Worm (Caenorhabditis elegans) whole organism, mixed stage, embryonic: Measurements from ENCODE around the gene mdt-4.
"Not testable (repeated sequence)": the region's sequence is repeated elsewhere in the genome, so short reads cannot be mapped to it uniquely, and the experiment has no call there.

Experiments used
- M03D4.4 ChIP-seq: sonication (generic microtip); optimal IDR thresholded peaks from 2 replicates; lab custom pipeline; 2017; ENCODE audit warnings: mild to moderate bottlenecking, missing genetic modification characterization, missing compliant biosample characterization
- bed-3 ChIP-seq: fragments of 200-800 bp; sonication (Bioruptor generic); optimal IDR thresholded peaks from 3 replicates; lab custom pipeline; 2018; ENCODE audit warnings: mild to moderate bottlenecking, missing genetic modification characterization, moderate library complexity, missing compliant biosample characterization
- blmp-1 ChIP-seq: fragments of 150-350 bp; optimal IDR thresholded peaks from 2 replicates; lab custom pipeline; 2014; ENCODE audit warnings: missing biosample characterization, missing genetic modification characterization
- ceh-39 ChIP-seq: fragments of 150-350 bp; optimal IDR thresholded peaks from 2 replicates; lab custom pipeline; 2014; ENCODE audit warnings: missing biosample characterization, missing genetic modification characterization
- ceh-83 ChIP-seq: fragments of 200-800 bp; sonication (Bioruptor generic); optimal IDR thresholded peaks from 2 replicates; lab custom pipeline; 2018; ENCODE audit warnings: mild to moderate bottlenecking, missing genetic modification characterization, missing compliant biosample characterization
- ces-1 ChIP-seq: fragments of 150-350 bp; optimal IDR thresholded peaks from 2 replicates; lab custom pipeline; 2014; ENCODE audit warnings: missing biosample characterization, missing genetic modification reagents, missing genetic modification characterization
- cnd-1 ChIP-seq: fragments of 200-800 bp; sonication (Bioruptor generic); optimal IDR thresholded peaks from 2 replicates; lab custom pipeline; 2018; ENCODE audit warnings: mild to moderate bottlenecking, missing genetic modification characterization, missing compliant biosample characterization
- drap-1 ChIP-seq: fragments of 200-800 bp; sonication (Bioruptor generic); optimal IDR thresholded peaks from 3 replicates; lab custom pipeline; 2018; ENCODE audit warnings: mild to moderate bottlenecking, missing genetic modification characterization, missing compliant biosample characterization
- elt-1 ChIP-seq: sonication (generic microtip); optimal IDR thresholded peaks from 2 replicates; lab custom pipeline; 2017; ENCODE audit warnings: missing genetic modification characterization, mild to moderate bottlenecking, missing compliant biosample characterization, antibody characterized with exemption, moderate library complexity, borderline replicate concordance; ENCODE audit not compliant: insufficient read depth
- elt-3 ChIP-seq: fragments of 150-350 bp; optimal IDR thresholded peaks from 2 replicates; lab custom pipeline; 2014; ENCODE audit warnings: missing biosample characterization, missing genetic modification characterization
- ham-2 ChIP-seq: fragments of 200-800 bp; sonication (Bioruptor generic); optimal IDR thresholded peaks from 2 replicates; lab custom pipeline; 2018; ENCODE audit warnings: mild to moderate bottlenecking, missing genetic modification characterization, missing compliant biosample characterization
- hlh-1 ChIP-seq: fragments of 150-350 bp; optimal IDR thresholded peaks from 2 replicates; lab custom pipeline; 2014; ENCODE audit warnings: missing biosample characterization, missing genetic modification reagents, missing genetic modification characterization
- lin-13 ChIP-seq: fragments of 150-350 bp; optimal IDR thresholded peaks from 2 replicates; lab custom pipeline; 2014; ENCODE audit warnings: missing biosample characterization, missing genetic modification characterization
- lin-32 ChIP-seq: fragments of 200-800 bp; sonication (Bioruptor generic); optimal IDR thresholded peaks from 2 replicates; lab custom pipeline; 2018; ENCODE audit warnings: mild to moderate bottlenecking, missing genetic modification characterization, missing compliant biosample characterization
- lsy-2 ChIP-seq: fragments of 150-350 bp; optimal IDR thresholded peaks from 2 replicates; lab custom pipeline; 2014; ENCODE audit warnings: missing biosample characterization, missing genetic modification characterization
- mab-5 ChIP-seq: fragments of 150-350 bp; optimal IDR thresholded peaks from 2 replicates; lab custom pipeline; 2014; ENCODE audit warnings: missing biosample characterization, missing genetic modification characterization
- mep-1 ChIP-seq: fragments of 150-350 bp; optimal IDR thresholded peaks from 2 replicates; lab custom pipeline; 2017; ENCODE audit warnings: missing biosample characterization, missing genetic modification reagents, missing genetic modification characterization, inconsistent platforms
- mls-2 ChIP-seq: sonication (generic microtip); optimal IDR thresholded peaks from 2 replicates; lab custom pipeline; 2016; ENCODE audit warnings: mild to moderate bottlenecking, missing genetic modification characterization, moderate library complexity, missing compliant biosample characterization
- nhr-2 ChIP-seq: fragments of 150-350 bp; optimal IDR thresholded peaks from 2 replicates; lab custom pipeline; 2014; ENCODE audit warnings: missing biosample characterization, missing genetic modification characterization
- nhr-237 ChIP-seq: fragments of 150-350 bp; optimal IDR thresholded peaks from 2 replicates; lab custom pipeline; 2014; ENCODE audit warnings: missing biosample characterization, missing genetic modification characterization
- nhr-28 ChIP-seq: fragments of 150-350 bp; optimal IDR thresholded peaks from 2 replicates; lab custom pipeline; 2014; ENCODE audit warnings: missing biosample characterization, missing genetic modification characterization
- nhr-76 ChIP-seq: sonication (generic microtip); optimal IDR thresholded peaks from 2 replicates; lab custom pipeline; 2017; ENCODE audit warnings: missing biosample characterization, missing genetic modification characterization
- pha-4 ChIP-seq: fragments of 150-350 bp; optimal IDR thresholded peaks from 2 replicates; lab custom pipeline; 2018; ENCODE audit warnings: missing biosample characterization, missing genetic modification reagents, missing genetic modification characterization
- sem-2 ChIP-seq: fragments of 200-800 bp; sonication (Bioruptor generic); optimal IDR thresholded peaks from 2 replicates; lab custom pipeline; 2018; ENCODE audit warnings: mild to moderate bottlenecking, missing genetic modification characterization, missing compliant biosample characterization
- snpc-4 ChIP-seq: fragments of 150-350 bp; optimal IDR thresholded peaks from 2 replicates; lab custom pipeline; 2014; ENCODE audit warnings: missing biosample characterization, missing genetic modification characterization
- sptf-1 ChIP-seq: sonication (generic microtip); optimal IDR thresholded peaks from 2 replicates; lab custom pipeline; 2017; ENCODE audit warnings: mild to moderate bottlenecking, missing genetic modification characterization, moderate library complexity, missing compliant biosample characterization
- unc-120 ChIP-seq: sonication (generic microtip); optimal IDR thresholded peaks from 2 replicates; lab custom pipeline; 2017; ENCODE audit warnings: missing genetic modification characterization, missing compliant biosample characterization; ENCODE audit not compliant: poor library complexity, severe bottlenecking
- unc-39 ChIP-seq: fragments of 150-350 bp; optimal IDR thresholded peaks from 2 replicates; lab custom pipeline; 2014; ENCODE audit warnings: missing biosample characterization, missing genetic modification characterization
- unc-62 ChIP-seq: fragments of 150-350 bp; optimal IDR thresholded peaks from 2 replicates; lab custom pipeline; 2014; ENCODE audit warnings: missing biosample characterization, missing genetic modification reagents, missing genetic modification characterization
- zip-8 ChIP-seq: fragments of 150-350 bp; optimal IDR thresholded peaks from 2 replicates; lab custom pipeline; 2014; ENCODE audit warnings: missing biosample characterization, missing genetic modification characterization
- ztf-11 ChIP-seq: fragments of 150-350 bp; optimal IDR thresholded peaks from 2 replicates; lab custom pipeline; 2014; ENCODE audit warnings: missing biosample characterization, missing genetic modification characterization

Gene mdt-4

ce11 chrII:4937743-4938142 lies 6.0 kb downstream of the mdt-4 start, which contains the start of gene ZK546.4:
Gene ZK546.4 (plus strand): TSS chrII:4938043.
- TF ChIP-seq snpc-4 (tag; lab: Kevin White, UChicago): no peak
- TF ChIP-seq lin-13 (tag; lab: Kevin White, UChicago): no peak
- no peak for TF ChIP-seq cnd-1
- no peak for TF ChIP-seq lin-32 (GFP tag; lab: Kevin White, UChicago)
- TF ChIP-seq elt-1 (tag; lab: Kevin White, UChicago): no peak
- no peak for TF ChIP-seq unc-120 (tag; lab: Kevin White, UChicago)
- no peak for TF ChIP-seq nhr-28 (tag; lab: Kevin White, UChicago)
- TF ChIP-seq ztf-11: no peak
- TF ChIP-seq ceh-83: no peak
- TF ChIP-seq bed-3 (GFP tag; lab: Kevin White, UChicago): no peak
- TF ChIP-seq zip-8 (tag; lab: Kevin White, UChicago): no peak
- TF ChIP-seq, all 35 proteins: peak for 0

ce11 chrII:4935518-4935917 lies 8.2 kb downstream of the mdt-4 start, which contains the start of gene ZK546.5:
Gene ZK546.5 (plus strand): TSS chrII:4935818.
- TF ChIP-seq ztf-11: no peak
- TF ChIP-seq ceh-39 (tag; lab: Kevin White, UChicago): peak; percentile 39
- peak; percentile 71 for TF ChIP-seq ces-1

DNA sequence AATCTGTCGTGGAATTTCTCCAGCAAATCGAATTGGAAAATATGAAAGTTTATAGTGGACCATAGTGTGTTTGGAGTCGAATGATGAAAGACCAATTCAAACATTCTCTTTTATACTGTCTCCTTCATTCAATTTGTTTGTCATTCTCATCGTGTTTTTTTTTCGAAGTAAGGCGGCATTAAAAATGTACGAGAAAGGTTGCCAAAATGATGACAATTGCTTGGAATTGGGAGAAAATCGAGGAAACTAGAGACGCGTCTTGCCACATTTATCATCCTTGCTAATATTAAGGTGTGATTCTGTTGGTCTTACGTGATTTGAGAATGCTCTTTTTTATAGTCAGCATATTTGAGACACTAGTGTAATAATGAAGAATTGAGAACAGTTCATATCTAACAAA lies 8.8 kb downstream of the mdt-4 start, which contains the start of gene gst-30:
Gene gst-30 (minus strand): TSS at position 101 of the 400 bp plus-strand sequence.
- TF ChIP-seq ceh-39 (tag; lab: Kevin White, UChicago) (no peak), pha-4 (tag; lab: Kevin White, UChicago) (no peak), nhr-237 (tag; lab: Kevin White, UChicago) (no peak), zip-8 (tag; lab: Kevin White, UChicago) (no peak), mls-2 (tag; lab: Kevin White, UChicago) (no peak), unc-39 (tag; lab: Kevin White, UChicago) (no peak), unc-62 (GFP tag; lab: Kevin White, UChicago) (no peak), snpc-4 (tag; lab: Kevin White, UChicago) (no peak), mep-1 (no peak)

DNA sequence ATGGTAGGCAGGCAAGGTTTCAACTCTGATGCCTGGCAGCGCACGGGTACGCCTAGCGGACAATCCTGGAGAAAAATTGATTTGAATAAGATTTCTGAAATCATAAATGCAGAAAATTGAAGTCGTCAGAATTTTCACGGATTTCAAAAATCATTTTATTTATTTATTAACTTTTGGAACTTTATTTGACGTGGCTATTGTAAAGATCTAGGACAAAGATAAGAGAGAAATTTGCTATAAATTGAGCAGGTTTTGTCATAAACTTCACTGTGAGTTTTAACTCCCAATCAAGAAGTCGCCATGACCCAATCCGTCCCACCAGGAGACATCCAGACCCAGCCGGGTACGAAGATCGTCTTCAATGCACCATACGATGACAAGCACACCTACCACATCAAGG lies 11.0 kb downstream of the mdt-4 start, which contains the start of gene msp-152:
Gene msp-152 (plus strand): TSS at position 301 of the 400 bp plus-strand sequence.
- TF ChIP-seq nhr-28, blmp-1, M03D4.4 (tag; lab: Kevin White, UChicago): not testable (repeated sequence)
- TF ChIP-seq, all 35 proteins: peak for 0; not testable (repeated sequence) for 35

DNA sequence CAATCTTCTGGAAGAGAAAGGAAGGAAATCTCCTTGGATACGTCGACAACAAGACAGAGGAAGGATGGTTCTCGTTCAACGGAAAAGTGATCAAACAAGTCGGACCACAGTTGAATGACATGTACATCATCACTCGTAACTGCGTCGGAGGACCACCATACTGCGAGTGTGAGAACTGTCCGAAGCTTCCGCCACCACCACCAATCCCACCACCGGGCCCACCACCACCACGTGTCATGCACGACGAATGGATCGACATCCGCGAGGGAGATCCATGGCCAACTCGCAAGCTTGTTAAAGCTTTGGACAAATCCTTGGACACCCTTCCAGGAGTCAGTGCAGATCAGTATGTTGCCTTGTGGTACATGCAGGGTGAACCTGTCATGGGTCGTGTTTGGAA lies 12.5 kb downstream of the mdt-4 start:
- TF ChIP-seq sptf-1 (tag; lab: Kevin White, UChicago): no peak
- no peak for TF ChIP-seq lsy-2 (tag; lab: Kevin White, UChicago)
- no peak for TF ChIP-seq blmp-1 (tag; lab: Kevin White, UChicago)
- no peak for TF ChIP-seq cnd-1

DNA sequence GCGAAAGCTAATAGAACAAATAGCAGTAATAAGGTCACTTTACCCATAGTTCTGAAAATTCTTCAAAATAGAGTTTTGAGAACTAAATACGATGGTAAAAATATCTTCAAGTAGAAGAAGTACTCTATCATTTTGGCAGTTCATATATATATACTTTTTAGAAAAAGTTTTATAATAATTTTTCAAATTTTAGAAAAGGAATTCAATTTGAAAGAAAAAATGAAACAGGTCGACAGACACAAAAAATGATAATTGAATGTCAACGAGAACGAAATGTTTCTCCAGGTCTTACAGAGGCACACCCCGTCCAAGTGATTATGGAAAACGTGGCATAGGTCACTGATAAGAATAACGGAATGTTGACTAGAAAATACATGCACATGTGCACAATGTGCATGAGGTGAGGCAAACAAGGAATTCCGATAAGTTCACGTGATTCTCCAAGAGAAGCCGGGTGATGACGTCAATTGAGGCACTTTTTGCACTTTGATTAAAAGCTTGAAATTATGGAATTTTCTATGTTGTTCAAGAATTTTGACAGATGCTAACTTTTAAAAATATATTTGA lies 18.5 kb downstream of the mdt-4 start, which contains the start of gene aagr-2:
Gene aagr-2 (minus strand): TSS at position 51 of the 567 bp plus-strand sequence.
- TF ChIP-seq ceh-39 (tag; lab: Kevin White, UChicago) (no peak), nhr-28 (tag; lab: Kevin White, UChicago) (no peak), ceh-83 (no peak), nhr-76 (no peak), unc-120 (tag; lab: Kevin White, UChicago) (no peak), drap-1 (GFP tag; lab: Kevin White, UChicago) (no peak), bed-3 (GFP tag; lab: Kevin White, UChicago) (no peak), M03D4.4 (tag; lab: Kevin White, UChicago) (no peak), ces-1 (no peak)

- TF ChIP-seq drap-1 (GFP tag; lab: Kevin White, UChicago): no peak
- TF ChIP-seq mab-5 (tag; lab: Kevin White, UChicago): no peak
- TF ChIP-seq unc-120 (tag; lab: Kevin White, UChicago): no peak
- no peak for TF ChIP-seq ham-2 (GFP tag; lab: Kevin White, UChicago)
- TF ChIP-seq sem-2 (GFP tag; lab: Kevin White, UChicago): no peak
- no peak for TF ChIP-seq zip-8 (tag; lab: Kevin White, UChicago)
- TF ChIP-seq unc-62 (GFP tag; lab: Kevin White, UChicago): no peak
- no peak for TF ChIP-seq snpc-4 (tag; lab: Kevin White, UChicago)
- TF ChIP-seq lsy-2 (tag; lab: Kevin White, UChicago): no peak
- no peak for TF ChIP-seq hlh-1 (tag; lab: Kevin White, UChicago)
- no peak for TF ChIP-seq mep-1
- no peak for TF ChIP-seq elt-3 (tag; lab: Kevin White, UChicago)
- TF ChIP-seq nhr-76: no peak
- TF ChIP-seq sptf-1 (tag; lab: Kevin White, UChicago): no peak
- no peak for TF ChIP-seq pha-4 (tag; lab: Kevin White, UChicago)
- no peak for TF ChIP-seq nhr-2 (tag; lab: Kevin White, UChicago)
- TF ChIP-seq ztf-11: no peak
- TF ChIP-seq M03D4.4 (tag; lab: Kevin White, UChicago): no peak
Measured at ce11 chrII:4924729-4925128, 19.0 kb downstream of the mdt-4 start.
